Fruit fly (Drosophila melanogaster): ENCODE data around the gene CG3176.

The CG3176 gene

DNA sequence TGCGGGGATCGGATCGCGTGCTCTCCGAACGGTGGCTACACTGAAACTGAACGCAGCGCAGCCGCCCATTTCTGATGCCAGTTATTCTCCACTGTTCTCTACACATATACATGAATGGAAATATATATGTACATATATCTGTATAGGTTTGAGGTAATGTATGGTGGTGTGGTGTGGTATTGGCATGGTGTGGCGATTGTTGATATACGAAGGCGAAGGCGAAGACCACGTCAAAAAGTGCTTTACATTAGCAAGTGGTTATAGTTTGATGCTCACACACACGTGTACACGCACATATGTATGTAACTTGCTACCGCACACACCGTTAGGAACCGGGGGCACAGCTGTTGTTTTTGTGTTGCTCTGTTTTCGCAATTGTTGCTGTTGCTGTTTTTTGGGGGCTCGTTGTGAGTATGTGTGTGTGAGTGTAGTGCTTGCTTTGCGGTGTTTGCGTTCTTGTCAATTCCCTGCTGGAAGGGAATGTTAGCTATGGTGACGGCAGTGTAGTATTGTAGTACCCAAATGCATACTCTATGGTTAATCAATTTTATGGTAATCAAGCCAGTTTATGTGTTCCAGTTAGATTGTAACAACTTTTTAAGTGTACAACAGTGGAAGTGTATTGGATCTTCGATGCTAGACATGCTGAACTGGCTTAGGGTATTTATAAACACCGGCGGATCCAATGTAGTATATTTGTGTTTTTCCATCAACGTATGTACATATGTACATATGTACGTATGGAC lies 12.0 kb downstream of the CG3176 start, which contains the start of gene CG17896 (continued):
- TF ChIP-seq CG10209 (GFP tag; optimal IDR thresholded peaks at IDR 0.05) (peak; percentile 98), CTCF (GFP tag; optimal IDR thresholded peaks at IDR 0.05) (peak; percentile 43), Nf-YB (GFP tag; optimal IDR thresholded peaks at IDR 0.05) (peak; percentile 80), Rx (GFP tag; IDR thresholded peaks at IDR 0.05) (peak; percentile 97), Six4 (GFP tag; optimal IDR thresholded peaks at IDR 0.05) (peak; percentile 97), CG15696 (tag; optimal IDR thresholded peaks at IDR 0.05) (peak; percentile 80), tin (GFP tag; optimal IDR thresholded peaks at IDR 0.05) (peak; percentile 96), chinmo (GFP tag; IDR thresholded peaks at IDR 0.05; ENCODE audit: partially characterized antibody) (0 out of 4 replicates have a peak, but pooled peaks have one; percentile 62), CG16863 (GFP tag; optimal IDR thresholded peaks at IDR 0.05) (peak; percentile 97), CG7271 (tag; optimal IDR thresholded peaks at IDR 0.05) (peak; percentile 67), CG18011 (GFP tag; optimal IDR thresholded peaks at IDR 0.05) (no peak), CG13424 (tag; optimal IDR thresholded peaks at IDR 0.05) (peak; percentile 96), CG4730 (GFP tag; IDR thresholded peaks at IDR 0.05) (peak; percentile 97), cwo (GFP tag; optimal IDR thresholded peaks at IDR 0.05) (peak; percentile 96), Side (GFP tag; optimal IDR thresholded peaks at IDR 0.05) (peak; percentile 98), ems (GFP tag; optimal IDR thresholded peaks at IDR 0.05) (peak; percentile 98), CG6689 (GFP tag; IDR thresholded peaks at IDR 0.05) (peak; percentile 97), CG30431 (GFP tag; optimal IDR thresholded peaks at IDR 0.05) (peak; percentile 95), disco-r (GFP tag; optimal IDR thresholded peaks at IDR 0.05) (peak; percentile 97), D (optimal IDR thresholded peaks at IDR 0.05) (no peak), D (GFP tag; optimal IDR thresholded peaks at IDR 0.05) (peak; percentile 92), Meics (GFP tag; optimal IDR thresholded peaks at IDR 0.05) (peak; percentile 98), gce (GFP tag; IDR thresholded peaks at IDR 0.05) (peak; percentile 96), CG11093 (GFP tag; IDR thresholded peaks at IDR 0.05) (peak; percentile 95), ttk (GFP tag; IDR thresholded peaks at IDR 0.05) (peak; percentile 97), jumu (GFP tag; optimal IDR thresholded peaks at IDR 0.05) (peak; percentile 98), ase (GFP tag; IDR thresholded peaks at IDR 0.05) (peak; percentile 99), mirr (GFP tag; optimal IDR thresholded peaks at IDR 0.05) (peak; percentile 98), ATbp (GFP tag; optimal IDR thresholded peaks at IDR 0.05) (peak; percentile 95), bowl (GFP tag; IDR thresholded peaks at IDR 0.05) (peak; percentile 94), MESR4 (GFP tag; optimal IDR thresholded peaks at IDR 0.05) (peak; percentile 61), ac (GFP tag; optimal IDR thresholded peaks at IDR 0.05) (peak; percentile 47), NFAT (GFP tag; IDR thresholded peaks at IDR 0.05) (peak; percentile 99), emc (GFP tag; optimal IDR thresholded peaks at IDR 0.05) (peak; percentile 98), CG12071 (GFP tag; optimal IDR thresholded peaks at IDR 0.05) (peak; percentile 98), CG12299 (tag; optimal IDR thresholded peaks at IDR 0.05) (peak; percentile 95), Dip3 (GFP tag; optimal IDR thresholded peaks at IDR 0.05) (peak; percentile 99), CG31224 (GFP tag; IDR thresholded peaks at IDR 0.05) (peak; percentile 98), gcm2 (GFP tag; optimal IDR thresholded peaks at IDR 0.05) (peak; percentile 89), amos (GFP tag; IDR thresholded peaks at IDR 0.05; ENCODE audit: partially characterized antibody) (no peak), CG18764 (GFP tag; optimal IDR thresholded peaks at IDR 0.05) (peak; percentile 95), CG7372 (GFP tag; IDR thresholded peaks at IDR 0.05) (peak; percentile 98), row (GFP tag; IDR thresholded peaks at IDR 0.05) (peak; percentile 99), CG14860 (GFP tag; IDR thresholded peaks at IDR 0.05; ENCODE audit: partially characterized antibody) (no peak), tap (tag; optimal IDR thresholded peaks at IDR 0.05) (peak; percentile 91), CG17912 (GFP tag; optimal IDR thresholded peaks at IDR 0.05) (peak; percentile 50), Adf1 (GFP tag; IDR thresholded peaks at IDR 0.05) (peak; percentile 88), dmrt99B (tag; optimal IDR thresholded peaks at IDR 0.05) (peak; percentile 97), CG14667 (GFP tag; IDR thresholded peaks at IDR 0.05) (peak; percentile 97), CG3726 (GFP tag; IDR thresholded peaks at IDR 0.05) (peak; percentile 95)

Data from whole organism, embryonic.